Fruit fly (Drosophila melanogaster) whole organism: ENCODE measurements around the gene Prx5.

Experiments
- CG8478 ChIP-seq: fragments of >200 bp; optimal IDR thresholded peaks from 2 replicates; lab custom pipeline; 2018; ENCODE audit warnings: inconsistent platforms
- Dll ChIP-seq: fragments of >200 bp; optimal IDR thresholded peaks from 2 replicates; lab custom pipeline; 2017
- EcR ChIP-seq, 2 experiments: fragments of >200 bp; optimal IDR thresholded peaks; 2 replicates each; lab custom pipeline; 2017; ENCODE audit warnings: missing biosample characterization in 2 of 2, missing genetic modification characterization in 2 of 2, missing genetic modification reagents in 2 of 2
- pan ChIP-seq: fragments of >200 bp; optimal IDR thresholded peaks from 2 replicates; lab custom pipeline; 2017
- psq ChIP-seq: fragments of >200 bp; optimal IDR thresholded peaks from 2 replicates; lab custom pipeline; 2017
- usp ChIP-seq: fragments of >200 bp; optimal IDR thresholded peaks from 2 replicates; lab custom pipeline; 2017; ENCODE audit warnings: missing biosample characterization, missing genetic modification characterization, mixed read lengths

DNA sequence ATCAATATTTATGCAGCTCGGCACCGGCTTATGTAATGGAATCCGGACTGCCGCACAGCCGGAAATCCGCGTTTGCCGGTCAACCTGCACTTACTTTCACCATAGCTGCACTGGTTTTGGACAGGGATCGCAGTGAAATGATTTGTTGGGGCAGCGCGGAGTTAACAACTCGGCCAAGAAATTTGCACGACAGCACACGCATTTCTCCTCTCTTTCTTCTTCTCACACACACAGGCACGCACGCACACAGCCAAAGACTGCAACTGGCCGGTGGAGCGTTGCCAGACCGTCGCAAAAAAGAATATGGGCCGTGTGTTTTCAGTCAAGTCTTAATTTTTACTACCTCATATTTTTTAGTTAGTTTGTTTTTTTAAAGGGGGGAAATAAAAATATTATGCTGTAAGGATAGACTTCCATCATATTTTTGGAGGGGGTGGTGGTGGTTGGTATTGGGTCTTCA lies 782 bp downstream of the Prx5 start:
- TF ChIP-seq Dll (lab: Kevin White, UChicago) (no peak), CG8478 (lab: Kevin White, UChicago) (no peak), usp (GFP tag; lab: Kevin White, UChicago) (no peak), EcR (GFP tag; optimal IDR thresholded peaks at IDR 0.05; lab: Kevin White, UChicago) (no peak), pan (lab: Kevin White, UChicago) (no peak), psq (lab: Kevin White, UChicago) (no peak)
